Fruit fly (Drosophila melanogaster) whole organism, pupa: ENCODE data around the gene Scsalpha1.

Experiments
- CG10348 ChIP-seq: fragments of 200-800 bp; sonication (Bioruptor generic); IDR thresholded peaks from 2 replicates; pipeline ENCODE4 v1.3.6; 2022; ENCODE audit warnings: missing biosample characterization, missing genetic modification characterization
- CG12605 ChIP-seq: fragments of 200-800 bp; sonication (Bioruptor generic); IDR thresholded peaks from 2 replicates; pipeline ENCODE4 v1.3.6; 2022; ENCODE audit warnings: missing biosample characterization, missing genetic modification characterization
- CG13204 ChIP-seq: fragments of 200-800 bp; sonication (Bioruptor generic); optimal IDR thresholded peaks from 2 replicates; lab custom pipeline; 2018; ENCODE audit warnings: missing biosample characterization, mild to moderate bottlenecking, missing genetic modification characterization, moderate library complexity
- CG14655 ChIP-seq: fragments of 200-800 bp; sonication (Bioruptor generic); optimal IDR thresholded peaks from 3 replicates; lab custom pipeline; 2017; ENCODE audit warnings: mild to moderate bottlenecking, missing biosample characterization, missing genetic modification reagents, missing genetic modification characterization
- CG15710 ChIP-seq: fragments of 200-800 bp; sonication (Bioruptor generic); optimal IDR thresholded peaks from 2 replicates; lab custom pipeline; 2018; ENCODE audit warnings: missing biosample characterization, mild to moderate bottlenecking, missing genetic modification characterization, moderate library complexity
- CG17806 ChIP-seq: fragments of 200-800 bp; sonication (Bioruptor generic); optimal IDR thresholded peaks from 2 replicates; lab custom pipeline; 2018; ENCODE audit warnings: missing biosample characterization, mild to moderate bottlenecking, missing genetic modification characterization, moderate library complexity
- CG32121 ChIP-seq: fragments of 200-800 bp; sonication (Bioruptor generic); IDR thresholded peaks from 2 replicates; pipeline ENCODE4 v1.3.6; 2022; ENCODE audit warnings: missing biosample characterization, missing genetic modification characterization
- CG34367 ChIP-seq: fragments of 200-800 bp; sonication (Bioruptor generic); optimal IDR thresholded peaks from 2 replicates; lab custom pipeline; 2018; ENCODE audit warnings: missing biosample characterization, mild to moderate bottlenecking, missing genetic modification characterization
- CG4496 ChIP-seq: fragments of 200-800 bp; sonication (Bioruptor generic); IDR thresholded peaks from 3 replicates; pipeline ENCODE4 v1.3.6; 2022; ENCODE audit warnings: missing biosample characterization, missing genetic modification characterization
- CG8159 ChIP-seq: fragments of 200-800 bp; sonication (Bioruptor generic); optimal IDR thresholded peaks from 3 replicates; lab custom pipeline; 2018; ENCODE audit warnings: missing biosample characterization, mild to moderate bottlenecking, missing genetic modification characterization, moderate library complexity
- CG8301 ChIP-seq: fragments of 200-800 bp; sonication (Bioruptor generic); optimal IDR thresholded peaks from 2 replicates; lab custom pipeline; 2018; ENCODE audit warnings: missing biosample characterization, mild to moderate bottlenecking, missing genetic modification characterization
- CG9948 ChIP-seq: fragments of 200-800 bp; sonication (Bioruptor generic); optimal IDR thresholded peaks from 2 replicates; lab custom pipeline; 2018; ENCODE audit warnings: missing biosample characterization, mild to moderate bottlenecking, missing genetic modification characterization, moderate library complexity
- D1 ChIP-seq: fragments of 200-800 bp; sonication (Bioruptor generic); optimal IDR thresholded peaks from 2 replicates; lab custom pipeline; 2018; ENCODE audit warnings: missing biosample characterization, mild to moderate bottlenecking, missing genetic modification characterization, moderate library complexity
- EcR ChIP-seq: fragments of 200-800 bp; sonication (Bioruptor generic); optimal IDR thresholded peaks from 3 replicates; lab custom pipeline; 2019; ENCODE audit warnings: missing biosample characterization, missing genetic modification characterization, mild to moderate bottlenecking, moderate library complexity, missing genetic modification reagents
- Ets98B ChIP-seq: fragments of 200-800 bp; sonication (Bioruptor generic); IDR thresholded peaks from 2 replicates; pipeline ENCODE4 v1.3.6; 2022; ENCODE audit warnings: missing biosample characterization, missing genetic modification characterization
- Pif1A ChIP-seq: fragments of 200-800 bp; sonication (Bioruptor generic); optimal IDR thresholded peaks from 3 replicates; lab custom pipeline; 2016; ENCODE audit warnings: missing biosample characterization, missing genetic modification characterization
- Pif1B ChIP-seq: fragments of 200-800 bp; sonication (Bioruptor generic); optimal IDR thresholded peaks from 3 replicates; lab custom pipeline; 2016; ENCODE audit warnings: missing biosample characterization, missing genetic modification characterization
- Snoo ChIP-seq: fragments of 200-800 bp; sonication (Bioruptor generic); optimal IDR thresholded peaks from 3 replicates; lab custom pipeline; 2017; ENCODE audit warnings: missing biosample characterization, mild to moderate bottlenecking, missing genetic modification characterization, inconsistent platforms
- fd96Ca ChIP-seq: fragments of 200-800 bp; sonication (Bioruptor generic); IDR thresholded peaks from 3 replicates; pipeline ENCODE4 v1.3.6; 2022; ENCODE audit warnings: missing biosample characterization, missing genetic modification characterization
- gl ChIP-seq: fragments of 200-800 bp; sonication (Bioruptor generic); optimal IDR thresholded peaks from 2 replicates; lab custom pipeline; 2018; ENCODE audit warnings: missing biosample characterization, mild to moderate bottlenecking, missing genetic modification characterization
- rn ChIP-seq: fragments of 200-800 bp; sonication (Bioruptor generic); IDR thresholded peaks from 2 replicates; pipeline ENCODE4 v1.3.6; 2022; ENCODE audit warnings: missing biosample characterization, missing genetic modification characterization

The Scsalpha1 gene

DNA sequence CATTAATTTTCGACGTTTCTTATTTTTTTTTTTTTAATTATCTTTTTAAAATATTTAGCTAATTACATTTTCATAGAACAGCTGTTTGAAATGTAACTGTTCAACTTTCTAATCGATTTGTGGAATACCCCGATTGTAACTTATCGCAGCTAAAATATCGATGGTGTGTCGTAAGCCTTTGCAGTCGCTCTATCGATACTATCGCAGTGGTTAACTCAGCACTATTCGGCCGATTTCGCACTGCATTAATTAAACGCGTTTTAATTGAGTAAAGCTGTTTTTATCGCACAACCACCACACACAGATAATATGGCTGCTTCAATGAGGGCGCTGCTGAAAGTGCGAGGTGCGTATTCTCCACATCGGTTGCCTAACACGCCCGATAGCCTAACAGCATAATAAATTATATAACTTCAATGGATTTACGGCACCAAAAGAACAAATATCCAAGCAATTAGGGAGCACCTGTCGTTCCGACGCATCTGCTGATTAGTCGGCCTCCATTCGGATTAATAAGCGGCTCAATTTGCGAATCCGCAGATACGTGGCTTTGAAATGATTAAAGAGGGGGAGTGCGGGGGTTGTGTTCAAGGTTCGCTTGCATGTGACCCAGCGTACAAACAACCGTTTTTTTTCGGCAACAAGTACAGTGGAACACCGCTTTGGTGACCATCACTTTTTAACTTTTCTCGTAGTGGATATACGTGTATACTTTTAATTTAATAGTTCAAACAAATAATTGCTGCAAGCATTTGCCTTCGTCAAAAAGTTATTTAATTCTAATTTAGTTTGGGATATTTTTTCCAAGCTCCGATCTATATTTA lies at the start of gene Scsalpha1:
Scsalpha1 (plus strand) TSS at position 202 of the 824 bp plus-strand sequence.
- no peak for TF ChIP-seq CG10348 (GFP tag; lab: Robert Waterston, UW)
- peak; percentile 27 for TF ChIP-seq CG8301 (tag; lab: Kevin White, UChicago)
- no peak for TF ChIP-seq Pif1A (GFP tag; lab: Kevin White, UChicago)
- no peak for TF ChIP-seq gl (tag; lab: Kevin White, UChicago)
- peak; percentile 23; the same call in 2 of the 3 replicates for TF ChIP-seq fd96Ca
- TF ChIP-seq CG14655 (GFP tag; lab: Kevin White, UChicago), result no peak
- TF ChIP-seq CG15710 (tag; lab: Kevin White, UChicago), result peak; percentile 1
- no peak for TF ChIP-seq CG34367 (tag; lab: Kevin White, UChicago)
- TF ChIP-seq rn (GFP tag; lab: Robert Waterston, UW), result no peak
- TF ChIP-seq CG32121 (GFP tag; lab: Robert Waterston, UW), result peak; percentile 17; the same call in 1 of the 2 replicates
- TF ChIP-seq CG13204 (GFP tag; lab: Kevin White, UChicago), result no peak
- TF ChIP-seq Snoo, result no peak
- TF ChIP-seq Ets98B (GFP tag; lab: Robert Waterston, UW), result peak; percentile 61; the same call in 1 of the 2 replicates
- peak; percentile 18 for TF ChIP-seq CG8159 (tag; lab: Kevin White, UChicago)
- peak; percentile 44 for TF ChIP-seq EcR (GFP tag; lab: Kevin White, UChicago)
- TF ChIP-seq CG4496, result peak; percentile 67

dm6 chr3L:3764338-3764737 lies 49.7 kb upstream of the Scsalpha1 start:
- no peak for TF ChIP-seq CG9948 (tag; lab: Kevin White, UChicago)
- TF ChIP-seq Pif1A (GFP tag; lab: Kevin White, UChicago), result no peak
- TF ChIP-seq CG12605, result no peak
- no peak for TF ChIP-seq CG13204 (GFP tag; lab: Kevin White, UChicago)
- no peak for TF ChIP-seq CG4496
- no peak for TF ChIP-seq Snoo
- TF ChIP-seq CG17806, result no peak
- TF ChIP-seq CG15710 (tag; lab: Kevin White, UChicago), result no peak
- no peak for TF ChIP-seq CG10348 (GFP tag; lab: Robert Waterston, UW)
- TF ChIP-seq CG32121 (GFP tag; lab: Robert Waterston, UW), result no peak
- no peak for TF ChIP-seq D1 (tag; lab: Kevin White, UChicago)
- no peak for TF ChIP-seq CG8301 (tag; lab: Kevin White, UChicago)
- no peak for TF ChIP-seq Pif1B (GFP tag; lab: Kevin White, UChicago)
- TF ChIP-seq CG8159 (tag; lab: Kevin White, UChicago), result no peak
- TF ChIP-seq Ets98B (GFP tag; lab: Robert Waterston, UW), result no peak
- no peak for TF ChIP-seq fd96Ca
- TF ChIP-seq CG34367 (tag; lab: Kevin White, UChicago), result no peak
- no peak for TF ChIP-seq gl (tag; lab: Kevin White, UChicago)
- no peak for TF ChIP-seq rn (GFP tag; lab: Robert Waterston, UW)
- TF ChIP-seq EcR (GFP tag; lab: Kevin White, UChicago), result no peak

- TF ChIP-seq rn (GFP tag; lab: Robert Waterston, UW) (no peak), CG10348 (GFP tag; lab: Robert Waterston, UW) (no peak), CG8301 (tag; lab: Kevin White, UChicago) (peak; percentile 32), CG13204 (GFP tag; lab: Kevin White, UChicago) (peak; percentile 50), CG9948 (tag; lab: Kevin White, UChicago) (peak; percentile 48), Snoo (peak; percentile 45), Pif1A (GFP tag; lab: Kevin White, UChicago) (peak; percentile 59), EcR (GFP tag; lab: Kevin White, UChicago) (peak; percentile 48), CG12605 (peak; percentile 83), CG32121 (GFP tag; lab: Robert Waterston, UW) (peak; percentile 42), Ets98B (GFP tag; lab: Robert Waterston, UW) (peak; percentile 57), CG14655 (GFP tag; lab: Kevin White, UChicago) (peak; percentile 51), fd96Ca (peak; percentile 82; the same call in 2 of the 3 replicates), CG17806 (peak; percentile 6), CG8159 (tag; lab: Kevin White, UChicago) (peak; percentile 44), Pif1B (GFP tag; lab: Kevin White, UChicago) (peak; percentile 23), CG34367 (tag; lab: Kevin White, UChicago) (peak; percentile 52), CG4496 (peak; percentile 73), D1 (tag; lab: Kevin White, UChicago) (no peak), CG15710 (tag; lab: Kevin White, UChicago) (peak; percentile 65), gl (tag; lab: Kevin White, UChicago) (peak; percentile 85)
Measured at dm6 chr3L:3765782-3766520, 48.1 kb upstream of the Scsalpha1 start.

DNA sequence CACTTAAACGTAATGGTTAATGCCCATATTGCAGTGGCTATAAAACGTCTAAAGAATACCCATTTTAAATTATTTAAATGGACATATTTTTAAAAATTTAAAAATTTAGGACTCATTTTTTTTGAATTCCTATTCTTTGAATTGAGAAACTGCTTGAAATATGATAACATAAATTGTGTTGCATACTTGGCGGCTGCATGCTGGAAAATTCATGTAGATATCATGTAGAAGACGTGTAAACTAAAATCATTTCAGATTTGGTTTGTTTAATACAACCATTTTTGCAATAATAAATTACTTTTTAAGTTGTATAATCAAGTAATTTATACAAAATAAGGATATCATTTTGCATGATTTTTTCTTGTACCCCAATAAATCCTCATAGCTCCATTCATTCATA lies 47.3 kb upstream of the Scsalpha1 start:
- no peak for TF ChIP-seq CG8159 (tag; lab: Kevin White, UChicago)
- peak; percentile 12 for TF ChIP-seq D1 (tag; lab: Kevin White, UChicago)
- TF ChIP-seq, all 21 proteins: peak for 1

- TF ChIP-seq Ets98B (GFP tag; lab: Robert Waterston, UW), result no peak
- TF ChIP-seq gl (tag; lab: Kevin White, UChicago), result no peak
- peak; percentile 49; the same call in 1 of the 3 replicates for TF ChIP-seq CG4496
- no peak for TF ChIP-seq CG34367 (tag; lab: Kevin White, UChicago)
- no peak for TF ChIP-seq CG9948 (tag; lab: Kevin White, UChicago)
- TF ChIP-seq Pif1B (GFP tag; lab: Kevin White, UChicago), result no peak
- no peak for TF ChIP-seq CG14655 (GFP tag; lab: Kevin White, UChicago)
- TF ChIP-seq D1 (tag; lab: Kevin White, UChicago), result no peak
- TF ChIP-seq CG15710 (tag; lab: Kevin White, UChicago), result no peak
- no peak for TF ChIP-seq EcR (GFP tag; lab: Kevin White, UChicago)
- no peak for TF ChIP-seq CG8301 (tag; lab: Kevin White, UChicago)
- no peak for TF ChIP-seq CG10348 (GFP tag; lab: Robert Waterston, UW)
- TF ChIP-seq fd96Ca, result peak; percentile 24; the same call in 1 of the 3 replicates
- no peak for TF ChIP-seq Pif1A (GFP tag; lab: Kevin White, UChicago)
- TF ChIP-seq CG32121 (GFP tag; lab: Robert Waterston, UW), result no peak
- TF ChIP-seq rn (GFP tag; lab: Robert Waterston, UW), result 0 out of 2 replicates have a peak, but pooled peaks have one; percentile 3
- TF ChIP-seq CG8159 (tag; lab: Kevin White, UChicago), result no peak
- TF ChIP-seq CG13204 (GFP tag; lab: Kevin White, UChicago), result no peak
- TF ChIP-seq Snoo, result peak; percentile 4
- TF ChIP-seq CG17806, result no peak
- TF ChIP-seq CG12605, result no peak
Measured at dm6 chr3L:3767825-3768224, 46.2 kb upstream of the Scsalpha1 start.
